Fruit fly (Drosophila melanogaster): Measurements from ENCODE around the gene nmo.

nmo gene

DNA sequence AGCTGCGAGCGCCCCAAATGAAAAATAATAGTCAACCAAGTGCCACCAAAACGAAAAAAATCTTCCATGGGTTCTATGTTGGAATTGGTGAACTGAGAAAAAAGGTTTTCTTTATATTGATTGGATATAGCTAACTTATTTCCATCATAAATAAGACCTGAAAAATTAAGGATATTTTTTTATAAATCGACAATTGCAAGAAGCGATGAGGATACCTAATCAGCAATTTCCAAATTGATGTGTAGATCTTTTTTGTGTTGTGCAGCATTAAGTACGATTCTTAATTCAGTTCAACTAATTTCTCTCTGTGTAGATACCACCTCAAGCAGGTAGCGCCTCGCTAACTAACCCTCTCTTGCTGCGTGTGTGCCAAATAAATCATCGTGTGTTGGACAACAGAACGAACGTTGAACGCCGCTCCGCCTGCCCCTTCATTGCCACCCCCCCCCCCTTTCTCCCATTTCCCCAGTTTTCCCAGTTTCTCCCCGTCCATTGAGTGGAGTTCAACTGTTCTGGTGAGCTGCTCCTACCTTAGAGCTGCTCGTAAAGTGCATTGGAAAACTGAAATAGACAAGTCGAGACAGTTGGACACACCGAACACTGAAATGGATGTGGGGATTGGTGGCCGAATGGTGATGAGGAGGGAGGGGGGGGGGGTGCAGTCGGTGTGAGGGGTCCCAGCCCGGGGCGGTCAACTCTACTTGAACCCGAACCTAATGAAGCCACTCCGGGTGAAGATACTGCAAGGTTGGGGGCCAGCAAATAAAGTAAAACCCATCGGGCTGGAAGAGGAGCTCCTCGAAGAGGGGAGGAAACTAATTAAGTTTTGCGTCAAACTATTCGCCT, 10.2 kb downstream of the nmo start (continued):
- peak; percentile 43 for TF ChIP-seq cyc (GFP tag; optimal IDR thresholded peaks at IDR 0.05)
- TF ChIP-seq dac (GFP tag; optimal IDR thresholded peaks at IDR 0.05), result no peak
- peak in 1 of 2 experiments; percentile 55 for TF ChIP-seq salr (GFP tag; optimal IDR thresholded peaks at IDR 0.05)
- peak; percentile 72 for TF ChIP-seq CG3919 (GFP tag; optimal IDR thresholded peaks at IDR 0.05)
- peak; percentile 54 for TF ChIP-seq CG11762 (GFP tag; optimal IDR thresholded peaks at IDR 0.05; ENCODE audit: insufficient read depth)
- no peak for TF ChIP-seq Ets21C (GFP tag; optimal IDR thresholded peaks at IDR 0.05)
- TF ChIP-seq Eip93F (GFP tag; optimal IDR thresholded peaks at IDR 0.05), result no peak
- peak; percentile 26 for TF ChIP-seq CG8632 (GFP tag; optimal IDR thresholded peaks at IDR 0.05)
- TF ChIP-seq CG16779 (tag; optimal IDR thresholded peaks at IDR 0.05), result peak; percentile 7
- TF ChIP-seq CG6276 (GFP tag; optimal IDR thresholded peaks at IDR 0.05), result peak; percentile 44
- peak; percentile 58; the same call in 2 of the 3 replicates for TF ChIP-seq CG8119 (GFP tag; IDR thresholded peaks at IDR 0.05)
- TF ChIP-seq vri (GFP tag; optimal IDR thresholded peaks at IDR 0.05), result no peak
- peak; percentile 61 for TF ChIP-seq Eip75B (GFP tag; optimal IDR thresholded peaks at IDR 0.05)
- peak; percentile 67 for TF ChIP-seq CG6808 (GFP tag; optimal IDR thresholded peaks at IDR 0.05)
- TF ChIP-seq Sox14 (GFP tag; optimal IDR thresholded peaks at IDR 0.05), result peak; percentile 50
- peak; percentile 18 for TF ChIP-seq CG34406 (GFP tag; optimal IDR thresholded peaks at IDR 0.05)
- TF ChIP-seq CG6854 (GFP tag; optimal IDR thresholded peaks at IDR 0.05), result peak; percentile 1
- TF ChIP-seq CG6792 (GFP tag; optimal IDR thresholded peaks at IDR 0.05), result peak; percentile 10
- TF ChIP-seq fd59A (GFP tag; optimal IDR thresholded peaks at IDR 0.05), result peak; percentile 20
- peak; percentile 20 for TF ChIP-seq lz (GFP tag; optimal IDR thresholded peaks at IDR 0.05)
- TF ChIP-seq Hr4 (GFP tag; optimal IDR thresholded peaks at IDR 0.05), result peak; percentile 57
- peak; percentile 22 for TF ChIP-seq CG4318 (GFP tag; optimal IDR thresholded peaks at IDR 0.05)

DNA sequence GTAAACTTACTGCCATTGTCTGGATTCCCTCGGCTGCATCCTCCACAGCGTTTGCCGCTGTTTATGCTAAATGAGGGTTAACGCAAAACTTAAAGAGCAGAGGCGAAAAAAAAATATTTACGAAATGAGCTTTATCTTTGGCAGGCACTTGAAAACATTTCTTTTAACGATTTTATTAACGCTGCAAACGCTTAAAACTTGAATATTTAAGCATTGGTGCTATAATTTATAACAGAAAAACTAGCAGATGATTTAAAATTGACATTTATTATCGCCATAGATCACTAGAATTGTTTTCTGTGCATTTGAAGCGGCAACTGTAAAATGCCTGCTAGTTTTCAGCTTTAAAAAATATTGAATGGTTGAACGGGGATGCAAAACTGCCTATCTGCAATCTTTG, 11.4 kb downstream of the nmo start:
- TF ChIP-seq esn (GFP tag; optimal IDR thresholded peaks at IDR 0.05), result peak; percentile 4
- TF ChIP-seq CG6163 (GFP tag; IDR thresholded peaks at IDR 0.05), result 0 out of 3 replicates have a peak, but pooled peaks have one; percentile 11
- no peak for TF ChIP-seq CG16779 (tag; optimal IDR thresholded peaks at IDR 0.05)
- peak; percentile 19 for TF ChIP-seq pdm3 (GFP tag; optimal IDR thresholded peaks at IDR 0.05)
- TF ChIP-seq CG32006 (GFP tag; optimal IDR thresholded peaks at IDR 0.05), result peak; percentile 58
- peak; percentile 44 for TF ChIP-seq Hr4 (GFP tag; optimal IDR thresholded peaks at IDR 0.05)
- TF ChIP-seq fkh (GFP tag; optimal IDR thresholded peaks at IDR 0.05), result no peak
- peak; percentile 70 for TF ChIP-seq CG8119 (GFP tag; IDR thresholded peaks at IDR 0.05)
- no peak for TF ChIP-seq spab (GFP tag; optimal IDR thresholded peaks at IDR 0.05)
- 0 out of 2 replicates have a peak, but pooled peaks have one; percentile 46 for TF ChIP-seq CG15336 (GFP tag; IDR thresholded peaks at IDR 0.05)
- peak; percentile 6 for TF ChIP-seq CG3919 (GFP tag; optimal IDR thresholded peaks at IDR 0.05)
- TF ChIP-seq Eip78C (GFP tag), result peak; percentile 59
- TF ChIP-seq Eip93F (GFP tag; optimal IDR thresholded peaks at IDR 0.05), result no peak
- TF ChIP-seq CG6276 (GFP tag; optimal IDR thresholded peaks at IDR 0.05), result peak; percentile 7
- no peak for TF ChIP-seq Lpt (GFP tag; optimal IDR thresholded peaks at IDR 0.05)

DNA sequence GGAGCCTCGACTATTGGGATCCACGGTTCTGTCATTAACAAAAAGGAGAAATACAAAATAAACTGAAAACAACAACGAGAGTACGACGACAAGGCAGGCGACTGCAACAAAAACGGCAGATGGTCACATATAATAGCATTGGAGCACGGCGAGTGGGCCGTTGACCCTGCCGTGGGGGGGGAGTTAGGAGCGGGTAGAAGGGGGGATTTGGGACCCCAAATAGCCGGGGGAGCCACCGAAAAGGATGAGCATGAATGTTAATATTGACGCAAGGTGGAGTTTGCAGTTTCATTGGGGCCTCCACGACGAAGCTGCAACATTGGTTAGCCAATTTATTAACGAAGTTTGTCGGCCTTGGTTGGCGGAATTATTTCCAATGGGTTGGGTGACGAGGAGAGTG, 14.0 kb downstream of the nmo start:
- no peak for TF ChIP-seq Sox102F (GFP tag; optimal IDR thresholded peaks at IDR 0.05)
- TF ChIP-seq vri (GFP tag; optimal IDR thresholded peaks at IDR 0.05), result no peak
- peak; percentile 13 for TF ChIP-seq dsx (GFP tag; optimal IDR thresholded peaks at IDR 0.05; ENCODE audit: poor library complexity, severe bottlenecking)
- no peak for TF ChIP-seq CG3919 (GFP tag; optimal IDR thresholded peaks at IDR 0.05)
- TF ChIP-seq CG6854 (GFP tag; optimal IDR thresholded peaks at IDR 0.05), result no peak
- no peak for TF ChIP-seq CG16779 (tag; optimal IDR thresholded peaks at IDR 0.05)
- no peak for TF ChIP-seq achi (GFP tag; optimal IDR thresholded peaks at IDR 0.05)
- no peak for TF ChIP-seq CG34406 (GFP tag; optimal IDR thresholded peaks at IDR 0.05)
- no peak for TF ChIP-seq lz (GFP tag; optimal IDR thresholded peaks at IDR 0.05)
- TF ChIP-seq CG15336 (GFP tag; IDR thresholded peaks at IDR 0.05), result no peak
- no peak for TF ChIP-seq ss (GFP tag; optimal IDR thresholded peaks at IDR 0.05)
- peak; percentile 26 for TF ChIP-seq svp (GFP tag)
- TF ChIP-seq fd59A (GFP tag; optimal IDR thresholded peaks at IDR 0.05), result no peak
- no peak for TF ChIP-seq CG6808 (GFP tag; optimal IDR thresholded peaks at IDR 0.05)
- TF ChIP-seq Eip78C (GFP tag), result no peak
- TF ChIP-seq salr (GFP tag; optimal IDR thresholded peaks at IDR 0.05), result no peak
- no peak for TF ChIP-seq CG11762 (GFP tag; optimal IDR thresholded peaks at IDR 0.05; ENCODE audit: insufficient read depth)
- TF ChIP-seq CG10631 (GFP tag; optimal IDR thresholded peaks at IDR 0.05), result no peak
- no peak for TF ChIP-seq esn (GFP tag; optimal IDR thresholded peaks at IDR 0.05)
- TF ChIP-seq CG1621 (tag; optimal IDR thresholded peaks at IDR 0.05), result no peak
- peak; percentile 30; the same call in 1 of the 3 replicates for TF ChIP-seq CG6163 (GFP tag; IDR thresholded peaks at IDR 0.05)

All from whole organism, prepupa.